Worm (Caenorhabditis elegans) whole organism, mixed stage, embryonic: ENCODE results near the gene spi-1.

Experiments
- ces-1 ChIP-seq: fragments of 150-350 bp; optimal IDR thresholded peaks from 2 replicates; lab custom pipeline; 2014; ENCODE audit warnings: missing biosample characterization, missing genetic modification reagents, missing genetic modification characterization
- unc-62 ChIP-seq: fragments of 150-350 bp; optimal IDR thresholded peaks from 2 replicates; lab custom pipeline; 2014; ENCODE audit warnings: missing biosample characterization, missing genetic modification reagents, missing genetic modification characterization

- TF ChIP-seq unc-62 (GFP tag; lab: Kevin White, UChicago) (no peak), ces-1 (no peak)
Measured at ce11 chrII:7531478-7531877, 35.4 kb downstream of the spi-1 start.
